Worm (Caenorhabditis elegans) whole organism, L1 larva: ENCODE measurements around the gene srb-13.
A peak's percentile ranks its signal among the peaks of the same experiment; 100 is the strongest.
"Not testable (repeated sequence)": the region's sequence is repeated elsewhere in the genome, so short reads cannot be mapped to it uniquely, and the experiment has no call there.

Experiments used
- C34B4.2 ChIP-seq: sonication (generic microtip); optimal IDR thresholded peaks from 2 replicates; lab custom pipeline; 2017; ENCODE audit warnings: mild to moderate bottlenecking, missing genetic modification characterization, missing compliant biosample characterization
- aly-2 ChIP-seq: fragments of 150-350 bp; optimal IDR thresholded peaks from 2 replicates; lab custom pipeline; 2014; ENCODE audit warnings: missing biosample characterization, missing genetic modification characterization
- ama-1 ChIP-seq: fragments of 150-350 bp; optimal IDR thresholded peaks from 2 replicates; lab custom pipeline; 2014
- ceh-82 ChIP-seq, 3 experiments: fragments of 150-350 bp in 1 of 3; sonication (generic microtip) in 2 of 3; optimal IDR thresholded peaks; 2 replicates each; lab custom pipeline; 2014 to 2017; ENCODE audit warnings: missing biosample characterization in 3 of 3, missing genetic modification characterization in 3 of 3
- dsc-1 ChIP-seq: sonication (generic microtip); optimal IDR thresholded peaks from 2 replicates; lab custom pipeline; 2016; ENCODE audit warnings: mild to moderate bottlenecking, missing genetic modification characterization, missing compliant biosample characterization
- efl-1 ChIP-seq, 4 experiments: fragments of 150-350 bp; optimal IDR thresholded peaks in 3 of 4; peaks in 1 of 4; 1 replicate in 1 of 4; 2 replicates in 3 of 4; lab custom pipeline; 2014; ENCODE audit warnings: missing biosample characterization in 2 of 4, missing genetic modification characterization in 2 of 4, missing genetic modification reagents in 2 of 4
- efl-3 ChIP-seq: fragments of 200-800 bp; sonication (Bioruptor generic); optimal IDR thresholded peaks from 2 replicates; lab custom pipeline; 2018; ENCODE audit warnings: mild to moderate bottlenecking, missing genetic modification characterization, missing compliant biosample characterization
- egl-27 ChIP-seq, 2 experiments: fragments of 150-350 bp in 1 of 2; sonication (generic microtip); optimal IDR thresholded peaks; 3 replicates each; lab custom pipeline; 2017 to 2018; ENCODE audit warnings: missing biosample characterization in 2 of 2, missing genetic modification characterization in 2 of 2, missing genetic modification reagents in 2 of 2
- elt-2 ChIP-seq: sonication (generic microtip); optimal IDR thresholded peaks from 2 replicates; lab custom pipeline; 2016; ENCODE audit warnings: missing genetic modification characterization, mild to moderate bottlenecking, inconsistent platforms, missing compliant biosample characterization, missing genetic modification reagents
- fos-1 ChIP-seq: fragments of 150-350 bp; optimal IDR thresholded peaks from 2 replicates; lab custom pipeline; 2014; ENCODE audit warnings: missing biosample characterization, missing genetic modification characterization
- lsy-2 ChIP-seq, 2 experiments: fragments of 150-350 bp; optimal IDR thresholded peaks; 2 replicates each; lab custom pipeline; 2014; ENCODE audit warnings: missing biosample characterization in 2 of 2, missing genetic modification characterization in 2 of 2
- nhr-71 ChIP-seq: sonication (generic microtip); optimal IDR thresholded peaks from 2 replicates; lab custom pipeline; 2016; ENCODE audit warnings: mild to moderate bottlenecking, missing genetic modification characterization, moderate library complexity, missing compliant biosample characterization
- nhr-84 ChIP-seq: sonication (generic microtip); optimal IDR thresholded peaks from 2 replicates; lab custom pipeline; 2017; ENCODE audit warnings: missing biosample characterization, missing genetic modification characterization
- pag-3 ChIP-seq: sonication (generic microtip); optimal IDR thresholded peaks from 2 replicates; lab custom pipeline; 2017; ENCODE audit warnings: missing genetic modification characterization, mild to moderate bottlenecking, missing compliant biosample characterization, antibody characterized with exemption, borderline replicate concordance; ENCODE audit not compliant: insufficient read depth
- skn-1 ChIP-seq: fragments of 150-350 bp; optimal IDR thresholded peaks from 2 replicates; lab custom pipeline; 2014; ENCODE audit warnings: missing biosample characterization, missing genetic modification characterization
- tbx-2 ChIP-seq: sonication (generic microtip); optimal IDR thresholded peaks from 2 replicates; lab custom pipeline; 2016; ENCODE audit warnings: missing genetic modification characterization, missing compliant biosample characterization
- unc-30 ChIP-seq: sonication (generic microtip); optimal IDR thresholded peaks from 2 replicates; lab custom pipeline; 2017; ENCODE audit warnings: missing biosample characterization, missing genetic modification characterization
- ztf-4 ChIP-seq: fragments of 150-350 bp; optimal IDR thresholded peaks from 2 replicates; lab custom pipeline; 2014; ENCODE audit warnings: missing biosample characterization, missing genetic modification characterization

srb-13 gene

ce11 chrII:5115235-5115634, 42.2 kb downstream of the srb-13 start, which contains the start of gene msp-74:
Gene msp-74 (minus strand): TSS chrII:5115335.
- not testable (repeated sequence) for TF ChIP-seq ceh-82 (tag; optimal IDR thresholded peaks at IDR 0.05; lab: Kevin White, UChicago); unc-30 (tag; lab: Kevin White, UChicago); dsc-1 (tag; lab: Kevin White, UChicago)

ce11 chrII:5112082-5112481, 45.3 kb downstream of the srb-13 start, which contains the start of gene F09C12.8:
Gene F09C12.8 (plus strand): TSS chrII:5112382.
- TF ChIP-seq fos-1 (tag; lab: Kevin White, UChicago) (no peak), elt-2 (tag; lab: Kevin White, UChicago) (no peak), nhr-84 (tag; lab: Kevin White, UChicago) (no peak), nhr-71 (tag; lab: Kevin White, UChicago) (no peak), skn-1 (tag; lab: Kevin White, UChicago) (no peak), pag-3 (tag; lab: Kevin White, UChicago) (no peak), lsy-2 (tag; optimal IDR thresholded peaks at IDR 0.05; lab: Kevin White, UChicago) (no peak), ztf-4 (no peak), efl-3 (no peak), tbx-2 (no peak), C34B4.2 (tag; lab: Kevin White, UChicago) (no peak), egl-27 (tag; optimal IDR thresholded peaks at IDR 0.05; lab: Kevin White, UChicago) (no peak)
- TF ChIP-seq, all 84 proteins: peak for 0

ce11 chrII:5109693-5110092, 47.7 kb downstream of the srb-13 start, which contains the start of gene F09C12.2:
Gene F09C12.2 (plus strand): TSS chrII:5110012.
- TF ChIP-seq efl-1 (optimal IDR thresholded peaks at IDR 0.05; lab: Kevin White, UChicago) (no peak), efl-1 (GFP tag; optimal IDR thresholded peaks at IDR 0.05 in 1 of 2; lab: Kevin White, UChicago) (peak in 1 of 2 experiments; percentile 72), nhr-71 (tag; lab: Kevin White, UChicago) (no peak), ama-1 (lab: Kevin White, UChicago) (no peak), elt-2 (tag; lab: Kevin White, UChicago) (peak; percentile 82), unc-30 (tag; lab: Kevin White, UChicago) (no peak), aly-2 (tag; lab: Kevin White, UChicago) (no peak)
